Worm (Caenorhabditis elegans) whole organism, young adult: ENCODE data around the gene C51E3.10.

Experiments used
- C06A6.2 ChIP-seq: fragments of 200-800 bp; sonication (Bioruptor generic); conservative IDR thresholded peaks from 2 replicates; pipeline ENCODE4 v1.3.6; 2022; ENCODE audit warnings: missing genetic modification characterization, missing compliant biosample characterization
- F33H1.4 ChIP-seq: fragments of 200-800 bp; sonication (Bioruptor generic); IDR thresholded peaks from 2 replicates; pipeline ENCODE4 v1.3.6; 2022; ENCODE audit warnings: missing genetic modification reagents, missing genetic modification characterization, missing compliant biosample characterization
- F49E8.2 ChIP-seq: sonication (generic microtip); optimal IDR thresholded peaks from 3 replicates; lab custom pipeline; 2017; ENCODE audit warnings: missing genetic modification characterization, mild to moderate bottlenecking, missing compliant biosample characterization, antibody characterized with exemption, moderate library complexity; ENCODE audit not compliant: insufficient read depth
- F52B5.7 ChIP-seq: sonication (generic microtip); optimal IDR thresholded peaks from 2 replicates; lab custom pipeline; 2016; ENCODE audit warnings: mild to moderate bottlenecking, missing genetic modification characterization, missing compliant biosample characterization
- F57A8.1 ChIP-seq: fragments of 200-800 bp; sonication (Bioruptor generic); optimal IDR thresholded peaks from 2 replicates; lab custom pipeline; 2018; ENCODE audit warnings: mild to moderate bottlenecking, missing genetic modification characterization, moderate library complexity, missing compliant biosample characterization
- F57C9.4 ChIP-seq: sonication (generic microtip); optimal IDR thresholded peaks from 2 replicates; lab custom pipeline; 2017; ENCODE audit warnings: mild to moderate bottlenecking, missing genetic modification characterization, missing compliant biosample characterization
- K11D2.4 ChIP-seq: fragments of 200-800 bp; sonication (Bioruptor generic); IDR thresholded peaks from 2 replicates; pipeline ENCODE4 v1.3.6; 2022; ENCODE audit warnings: missing genetic modification reagents, missing genetic modification characterization, missing compliant biosample characterization
- T26A5.8 ChIP-seq: sonication (generic microtip); optimal IDR thresholded peaks from 2 replicates; lab custom pipeline; 2016; ENCODE audit warnings: missing genetic modification characterization, missing compliant biosample characterization
- akir-1 ChIP-seq: fragments of 200-800 bp; sonication (Bioruptor generic); optimal IDR thresholded peaks from 2 replicates; lab custom pipeline; 2018; ENCODE audit warnings: mild to moderate bottlenecking, missing genetic modification characterization, moderate library complexity, missing compliant biosample characterization
- attf-6 ChIP-seq: fragments of 200-800 bp; sonication (Bioruptor generic); IDR thresholded peaks from 2 replicates; pipeline ENCODE4 v1.3.6; 2022; ENCODE audit warnings: missing genetic modification reagents, missing genetic modification characterization, missing compliant biosample characterization
- ccch-3 ChIP-seq: fragments of 200-800 bp; sonication (Bioruptor generic); optimal IDR thresholded peaks from 2 replicates; lab custom pipeline; 2018; ENCODE audit warnings: mild to moderate bottlenecking, missing genetic modification characterization, missing compliant biosample characterization
- ceh-100 ChIP-seq: fragments of 200-800 bp; sonication (Bioruptor generic); IDR thresholded peaks from 2 replicates; pipeline ENCODE4 v1.3.6; 2022; ENCODE audit warnings: missing genetic modification reagents, missing genetic modification characterization, missing compliant biosample characterization
- ceh-91 ChIP-seq: fragments of 200-800 bp; sonication (Bioruptor generic); IDR thresholded peaks from 2 replicates; pipeline ENCODE4 v1.3.6; 2022; ENCODE audit warnings: missing genetic modification reagents, missing genetic modification characterization, missing compliant biosample characterization
- dox-1 ChIP-seq: fragments of 200-800 bp; sonication (Bioruptor generic); IDR thresholded peaks from 2 replicates; pipeline ENCODE4 v1.3.6; 2022; ENCODE audit warnings: missing genetic modification reagents, missing genetic modification characterization, missing compliant biosample characterization
- dpff-1 ChIP-seq: sonication (generic microtip); optimal IDR thresholded peaks from 2 replicates; lab custom pipeline; 2017; ENCODE audit warnings: mild to moderate bottlenecking, missing genetic modification characterization, missing compliant biosample characterization
- dpl-1 ChIP-seq: fragments of 150-350 bp; optimal IDR thresholded peaks from 2 replicates; lab custom pipeline; 2014; ENCODE audit warnings: missing biosample characterization, missing genetic modification reagents, missing genetic modification characterization
- egl-18 ChIP-seq: fragments of 200-800 bp; sonication (Bioruptor generic); IDR thresholded peaks from 2 replicates; pipeline ENCODE4 v1.3.6; 2022; ENCODE audit warnings: missing genetic modification reagents, missing genetic modification characterization, missing compliant biosample characterization
- egrh-3 ChIP-seq: fragments of 200-800 bp; sonication (Bioruptor generic); IDR thresholded peaks from 2 replicates; pipeline ENCODE4 v1.3.6; 2022; ENCODE audit warnings: missing genetic modification reagents, missing genetic modification characterization, missing compliant biosample characterization
- ekl-4 ChIP-seq: fragments of 200-800 bp; sonication (Bioruptor generic); IDR thresholded peaks from 2 replicates; pipeline ENCODE4 v1.3.6; 2022; ENCODE audit warnings: missing genetic modification reagents, missing genetic modification characterization, missing compliant biosample characterization
- hlh-26 ChIP-seq: fragments of 200-800 bp; sonication (Bioruptor generic); conservative IDR thresholded peaks from 2 replicates; pipeline ENCODE4 v1.3.6; 2022; ENCODE audit warnings: missing genetic modification reagents, missing genetic modification characterization, missing compliant biosample characterization
- hrde-1 ChIP-seq: sonication (generic microtip); optimal IDR thresholded peaks from 2 replicates; lab custom pipeline; 2016; ENCODE audit warnings: missing genetic modification characterization, mild to moderate bottlenecking, missing compliant biosample characterization, moderate library complexity, missing genotype, missing genetic modification reagents, borderline replicate concordance
- let-526 ChIP-seq: fragments of 200-800 bp; sonication (Bioruptor generic); IDR thresholded peaks from 2 replicates; pipeline ENCODE4 v1.3.6; 2022; ENCODE audit warnings: missing genetic modification reagents, missing genetic modification characterization, missing compliant biosample characterization
- let-607 ChIP-seq, 2 experiments: fragments of 200-800 bp in 1 of 2; sonication (Bioruptor generic) in 1 of 2; sonication (generic microtip) in 1 of 2; optimal IDR thresholded peaks; 2 replicates each; lab custom pipeline; 2016 to 2018; ENCODE audit warnings: mild to moderate bottlenecking in 2 of 2, missing compliant biosample characterization in 2 of 2, missing genetic modification characterization in 2 of 2, moderate library complexity in 2 of 2, missing genotype in 1 of 2
- lin-35 ChIP-seq, 3 experiments: fragments of 150-350 bp in 2 of 3; sonication (generic microtip) in 1 of 3; optimal IDR thresholded peaks; 2 replicates each; lab custom pipeline; 2014 to 2018; ENCODE audit warnings: missing biosample characterization in 3 of 3, missing genetic modification characterization in 3 of 3, missing genetic modification reagents in 3 of 3
- madf-3 ChIP-seq: fragments of 200-800 bp; sonication (Bioruptor generic); IDR thresholded peaks from 2 replicates; pipeline ENCODE4 v1.3.6; 2022; ENCODE audit warnings: missing genetic modification reagents, missing genetic modification characterization, missing compliant biosample characterization
- madf-6 ChIP-seq: fragments of 200-800 bp; sonication (Bioruptor generic); IDR thresholded peaks from 2 replicates; pipeline ENCODE4 v1.3.6; 2022; ENCODE audit warnings: missing genetic modification reagents, missing genetic modification characterization, missing compliant biosample characterization
- madf-8 ChIP-seq: fragments of 200-800 bp; sonication (Bioruptor generic); conservative IDR thresholded peaks from 2 replicates; pipeline ENCODE4 v1.3.6; 2022; ENCODE audit warnings: missing genetic modification reagents, missing genetic modification characterization, missing compliant biosample characterization
- nfya-1 ChIP-seq: sonication (generic microtip); optimal IDR thresholded peaks from 2 replicates; lab custom pipeline; 2017; ENCODE audit warnings: antibody characterized with exemption, missing compliant biosample characterization, missing genetic modification characterization, borderline replicate concordance; ENCODE audit not compliant: insufficient read depth
- sdz-38 ChIP-seq: sonication (generic microtip); optimal IDR thresholded peaks from 2 replicates; lab custom pipeline; 2016; ENCODE audit warnings: missing genotype, missing genetic modification characterization, missing compliant biosample characterization
- snpc-3.4 ChIP-seq: sonication (generic microtip); optimal IDR thresholded peaks from 2 replicates; lab custom pipeline; 2017; ENCODE audit warnings: missing genetic modification characterization, mild to moderate bottlenecking, missing compliant biosample characterization, antibody characterized with exemption, moderate library complexity, missing genotype, missing genetic modification reagents
- sptf-2 ChIP-seq: fragments of 200-800 bp; sonication (Bioruptor generic); optimal IDR thresholded peaks from 2 replicates; lab custom pipeline; 2018; ENCODE audit warnings: mild to moderate bottlenecking, missing genetic modification characterization, missing compliant biosample characterization
- unc-130 ChIP-seq: sonication (generic microtip); optimal IDR thresholded peaks from 2 replicates; lab custom pipeline; 2016; ENCODE audit warnings: missing genetic modification reagents, missing genetic modification characterization, missing compliant biosample characterization
- unc-62 ChIP-seq: fragments of 150-350 bp; optimal IDR thresholded peaks from 2 replicates; lab custom pipeline; 2014; ENCODE audit warnings: missing biosample characterization, missing genetic modification reagents, missing genetic modification characterization
- zfh-2 ChIP-seq: fragments of 200-800 bp; sonication (Bioruptor generic); conservative IDR thresholded peaks from 2 replicates; pipeline ENCODE4 v1.3.6; 2022; ENCODE audit warnings: missing genetic modification reagents, missing genetic modification characterization, missing compliant biosample characterization
- zim-3 ChIP-seq: sonication (generic microtip); optimal IDR thresholded peaks from 2 replicates; lab custom pipeline; 2017; ENCODE audit warnings: mild to moderate bottlenecking, missing genetic modification characterization, moderate library complexity, missing compliant biosample characterization
- ztf-18 ChIP-seq: sonication (generic microtip); optimal IDR thresholded peaks from 2 replicates; lab custom pipeline; 2016; ENCODE audit warnings: missing genotype, mild to moderate bottlenecking, missing genetic modification characterization, missing compliant biosample characterization
- ztf-25 ChIP-seq: fragments of 200-800 bp; sonication (Bioruptor generic); IDR thresholded peaks from 2 replicates; pipeline ENCODE4 v1.3.6; 2022; ENCODE audit warnings: missing genetic modification reagents, missing genetic modification characterization, missing compliant biosample characterization
- ztf-26 ChIP-seq: sonication (generic microtip); optimal IDR thresholded peaks from 2 replicates; lab custom pipeline; 2017; ENCODE audit warnings: missing genetic modification characterization, missing compliant biosample characterization
- ztf-3 ChIP-seq: fragments of 200-800 bp; sonication (Bioruptor generic); optimal IDR thresholded peaks from 2 replicates; lab custom pipeline; 2018; ENCODE audit warnings: mild to moderate bottlenecking, missing genetic modification characterization, missing compliant biosample characterization

The C51E3.10 gene

ce11 chrV:10154698-10155097 is 6.2 kb downstream of the C51E3.10 start, which contains the start of gene srsx-29:
Gene srsx-29 (plus strand): TSS chrV:10154998.
- no peak for TF ChIP-seq ztf-3 (GFP tag; lab: Kevin White, UChicago)
- no peak for TF ChIP-seq madf-8
- TF ChIP-seq ztf-18 (tag; lab: Kevin White, UChicago): no peak
- no peak for TF ChIP-seq madf-6 (GFP tag; lab: Robert Waterston, UW)
- no peak for TF ChIP-seq hrde-1 (tag; lab: Kevin White, UChicago)
- TF ChIP-seq hlh-26 (GFP tag; lab: Robert Waterston, UW): no peak
- TF ChIP-seq ceh-91 (GFP tag; lab: Robert Waterston, UW): no peak
- no peak for TF ChIP-seq ztf-25 (GFP tag; lab: Robert Waterston, UW)
- TF ChIP-seq F52B5.7 (tag; lab: Kevin White, UChicago): no peak
- no peak for TF ChIP-seq attf-6 (GFP tag; lab: Robert Waterston, UW)
- no peak for TF ChIP-seq F57C9.4
- TF ChIP-seq dox-1 (GFP tag; lab: Robert Waterston, UW): no peak
- TF ChIP-seq ztf-26: no peak
- no peak for TF ChIP-seq ekl-4 (GFP tag; lab: Robert Waterston, UW)

- TF ChIP-seq lin-35 (GFP tag; optimal IDR thresholded peaks at IDR 0.05; lab: Kevin White, UChicago): no peak
- no peak for TF ChIP-seq let-526
- no peak for TF ChIP-seq ccch-3 (GFP tag; lab: Kevin White, UChicago)
- TF ChIP-seq ztf-25 (GFP tag; lab: Robert Waterston, UW): no peak
- no peak for TF ChIP-seq F33H1.4 (GFP tag; lab: Robert Waterston, UW)
Observed at ce11 chrV:10153076-10153475, 7.9 kb downstream of the C51E3.10 start.

ce11 chrV:10152278-10152677 is 8.7 kb downstream of the C51E3.10 start, which contains the start of gene srsx-28:
Gene srsx-28 (plus strand): TSS chrV:10152578.
- no peak for TF ChIP-seq C06A6.2 (GFP tag; lab: Robert Waterston, UW)
- no peak for TF ChIP-seq ceh-100 (GFP tag; lab: Robert Waterston, UW)
- TF ChIP-seq unc-130 (GFP tag; lab: Kevin White, UChicago): no peak
- no peak for TF ChIP-seq zfh-2 (GFP tag; lab: Robert Waterston, UW)
- no peak for TF ChIP-seq dpl-1 (GFP tag; lab: Kevin White, UChicago)
- no peak for TF ChIP-seq F52B5.7 (tag; lab: Kevin White, UChicago)
- no peak for TF ChIP-seq egl-18 (GFP tag; lab: Robert Waterston, UW)
- TF ChIP-seq F33H1.4 (GFP tag; lab: Robert Waterston, UW): no peak

ce11 chrV:10149728-10150127 is 11.2 kb downstream of the C51E3.10 start, which contains the start of gene srsx-27:
Gene srsx-27 (plus strand): TSS chrV:10150028.
- TF ChIP-seq akir-1 (GFP tag; lab: Kevin White, UChicago) (no peak), unc-130 (GFP tag; lab: Kevin White, UChicago) (no peak), madf-3 (GFP tag; lab: Robert Waterston, UW) (no peak), nfya-1 (tag; lab: Kevin White, UChicago) (no peak), sdz-38 (no peak), zim-3 (no peak), F49E8.2 (tag; lab: Kevin White, UChicago) (no peak), F57A8.1 (GFP tag; lab: Kevin White, UChicago) (no peak), dpff-1 (tag; lab: Kevin White, UChicago) (no peak), hlh-26 (GFP tag; lab: Robert Waterston, UW) (no peak), let-607 (tag; optimal IDR thresholded peaks at IDR 0.05; lab: Kevin White, UChicago) (no peak), T26A5.8 (tag; lab: Kevin White, UChicago) (no peak), egrh-3 (GFP tag; lab: Robert Waterston, UW) (no peak), snpc-3.4 (no peak), unc-62 (no peak), K11D2.4 (GFP tag; lab: Robert Waterston, UW) (no peak), sptf-2 (GFP tag; lab: Kevin White, UChicago) (no peak)
- TF ChIP-seq, all 124 proteins: peak for 0
